Worm (Caenorhabditis elegans): ENCODE data around the gene fem-2.

The fem-2 gene

DNA sequence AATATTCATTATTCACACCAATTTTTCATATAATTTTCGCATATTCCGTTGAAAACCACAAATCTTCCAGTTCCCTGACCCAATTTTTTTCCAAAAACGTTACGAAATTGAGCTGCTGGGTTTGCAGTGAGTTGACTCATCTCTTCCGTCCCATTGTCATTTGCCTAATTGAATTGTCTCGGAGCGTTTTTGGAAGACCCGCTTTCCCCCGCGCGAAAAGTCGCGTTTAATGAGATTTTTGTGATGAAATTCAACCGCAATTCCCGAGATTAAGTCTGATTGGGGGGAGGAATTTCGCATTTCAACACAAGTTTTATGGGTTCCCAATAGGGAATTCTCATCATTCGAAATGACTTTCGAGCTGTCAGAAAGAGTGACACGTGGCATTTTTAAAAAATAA, 22.5 kb downstream of the fem-2 start:
- no peak for TF ChIP-seq klf-2 (GFP tag; conservative IDR thresholded peaks at IDR 0.05)
- TF ChIP-seq ztf-29 (GFP tag; IDR thresholded peaks at IDR 0.05), result no peak
- no peak for TF ChIP-seq tab-1 (GFP tag; IDR thresholded peaks at IDR 0.05)
- TF ChIP-seq ref-1 (GFP tag; conservative IDR thresholded peaks at IDR 0.05), result no peak
- no peak for TF ChIP-seq cog-1 (tag; optimal IDR thresholded peaks at IDR 0.05)
- TF ChIP-seq flt-1 (GFP tag; IDR thresholded peaks at IDR 0.05), result no peak
- no peak for TF ChIP-seq T22C8.4 (GFP tag; IDR thresholded peaks at IDR 0.05)

DNA sequence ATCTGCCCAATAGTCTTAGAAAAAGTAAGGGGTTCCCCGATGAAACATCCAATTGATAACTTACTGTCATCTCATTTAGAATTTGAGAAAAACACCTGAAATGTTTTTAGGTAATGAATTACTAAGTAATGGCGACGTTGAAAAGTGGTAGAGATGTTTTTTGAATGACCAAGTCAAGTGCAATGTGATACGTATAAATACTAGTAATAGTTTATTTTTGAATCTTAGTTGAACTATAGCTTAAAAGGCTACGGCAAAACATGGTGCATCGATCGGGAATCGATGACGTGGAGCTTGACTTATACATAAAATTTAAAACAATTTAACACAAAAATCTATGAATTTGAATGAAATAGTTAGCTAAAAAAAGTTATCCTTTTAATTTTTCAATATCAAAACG, 24.9 kb downstream of the fem-2 start, which contains the start of gene best-17:
Gene best-17, minus strand, starts transcription at position 101 of the 400 bp plus-strand sequence.
- TF ChIP-seq tab-1 (GFP tag; IDR thresholded peaks at IDR 0.05) (no peak), med-1 (GFP tag; optimal IDR thresholded peaks at IDR 0.05; ENCODE audit: insufficient read depth) (no peak), ref-1 (GFP tag; conservative IDR thresholded peaks at IDR 0.05) (no peak), ztf-29 (GFP tag; IDR thresholded peaks at IDR 0.05) (no peak)

DNA sequence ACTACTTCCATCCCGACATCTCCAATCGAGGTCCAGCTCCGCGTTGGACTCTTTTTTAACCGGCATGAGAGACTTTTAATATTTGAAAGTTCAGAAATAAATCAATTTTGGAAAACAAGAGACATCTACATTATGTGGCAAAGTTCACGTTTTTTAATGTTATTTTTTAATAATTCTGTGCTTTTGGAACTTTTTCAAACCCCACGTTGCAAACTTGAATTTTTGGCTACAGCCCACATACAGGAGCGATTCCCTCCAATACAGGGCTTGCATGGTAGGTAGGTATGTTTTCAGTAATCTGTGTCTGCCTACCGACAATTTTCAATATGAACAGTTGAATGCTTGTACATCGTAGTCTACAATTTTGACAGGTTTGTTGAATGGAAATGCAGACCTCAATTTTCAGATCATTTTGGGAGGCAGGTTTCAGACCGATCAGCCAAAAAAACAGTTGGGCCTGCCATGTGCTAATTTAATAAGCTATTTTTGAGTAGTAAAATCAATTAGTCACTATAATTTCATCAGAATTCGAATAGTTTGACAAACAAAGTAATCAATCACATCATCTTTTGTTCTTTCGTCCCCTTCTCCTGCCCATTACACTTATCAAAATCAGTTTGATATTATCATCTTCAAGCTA, 28.9 kb downstream of the fem-2 start, which contains the start of the genes Y55B1AR.4 and ttr-7:
Gene Y55B1AR.4, minus strand, starts transcription at position 101 of the 640 bp plus-strand sequence.
Gene ttr-7, plus strand, starts transcription at position 590 of the 640 bp plus-strand sequence.
- TF ChIP-seq cog-1 (tag; optimal IDR thresholded peaks at IDR 0.05) (no peak), ref-1 (GFP tag; conservative IDR thresholded peaks at IDR 0.05) (no peak), klf-2 (GFP tag; conservative IDR thresholded peaks at IDR 0.05) (no peak), flt-1 (GFP tag; IDR thresholded peaks at IDR 0.05) (no peak), ztf-23 (GFP tag; IDR thresholded peaks at IDR 0.05) (no peak)

DNA sequence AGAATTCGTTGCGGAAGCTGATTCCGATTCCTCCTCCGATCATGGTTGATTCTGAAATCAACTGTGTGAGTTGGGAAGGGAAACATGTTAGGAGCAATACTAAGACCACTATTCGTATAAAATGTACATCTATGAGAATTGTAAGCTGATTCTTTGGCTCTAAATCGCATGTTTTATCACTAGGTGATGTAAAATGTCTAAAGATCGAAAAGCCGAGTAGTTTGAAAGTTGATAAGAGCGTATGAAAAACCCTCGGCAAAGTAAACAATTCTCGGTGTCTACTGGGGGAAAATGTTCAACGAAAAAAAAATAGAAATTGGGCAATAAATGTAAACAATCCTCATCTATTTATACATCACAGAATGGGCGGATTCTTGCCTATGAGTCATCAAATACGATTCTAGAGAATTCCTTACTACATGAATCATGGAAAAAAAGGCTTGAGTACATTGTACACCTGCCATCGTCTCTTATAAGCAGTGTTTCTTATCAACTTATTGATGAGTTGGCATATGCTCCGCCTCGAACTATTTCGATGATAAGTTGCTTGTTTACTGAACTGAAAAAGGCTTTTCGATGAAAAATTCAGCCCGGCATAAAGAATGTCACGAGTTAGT, 34.0 kb downstream of the fem-2 start, which contains the start of gene lec-6:
Gene lec-6, minus strand, starts transcription at position 51 of the 617 bp plus-strand sequence.
- TF ChIP-seq tab-1 (GFP tag; IDR thresholded peaks at IDR 0.05) (no peak), ztf-23 (GFP tag; IDR thresholded peaks at IDR 0.05) (no peak), ztf-29 (GFP tag; IDR thresholded peaks at IDR 0.05) (no peak), flt-1 (GFP tag; IDR thresholded peaks at IDR 0.05) (no peak)

DNA sequence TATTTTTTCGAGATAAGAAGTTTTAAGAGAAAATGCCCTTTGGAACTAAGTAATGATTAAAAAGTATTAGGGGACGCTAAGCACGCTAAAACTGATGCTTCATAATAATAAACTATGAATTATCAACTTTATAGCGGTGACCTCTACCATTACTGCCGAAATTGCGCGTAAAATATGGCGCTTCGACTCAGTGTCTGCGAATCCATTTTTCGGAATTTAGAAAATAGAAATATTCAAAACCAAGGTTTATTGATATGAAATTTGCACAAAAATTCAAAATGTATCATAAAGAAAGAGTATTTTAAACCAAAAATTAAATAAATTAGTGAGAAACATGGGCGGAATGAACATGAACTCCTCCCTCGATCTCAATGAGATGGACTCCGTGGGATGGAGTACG, 35.1 kb downstream of the fem-2 start:
- no peak for TF ChIP-seq med-1 (GFP tag; optimal IDR thresholded peaks at IDR 0.05; ENCODE audit: insufficient read depth)
- no peak for TF ChIP-seq ztf-29 (GFP tag; IDR thresholded peaks at IDR 0.05)
- no peak for TF ChIP-seq T22C8.4 (GFP tag; IDR thresholded peaks at IDR 0.05)
- TF ChIP-seq cog-1 (tag; optimal IDR thresholded peaks at IDR 0.05), result no peak
- TF ChIP-seq ref-1 (GFP tag; conservative IDR thresholded peaks at IDR 0.05), result no peak
- no peak for TF ChIP-seq flt-1 (GFP tag; IDR thresholded peaks at IDR 0.05)
- TF ChIP-seq ztf-23 (GFP tag; IDR thresholded peaks at IDR 0.05), result no peak
- TF ChIP-seq tab-1 (GFP tag; IDR thresholded peaks at IDR 0.05), result no peak
- no peak for TF ChIP-seq klf-2 (GFP tag; conservative IDR thresholded peaks at IDR 0.05)

DNA sequence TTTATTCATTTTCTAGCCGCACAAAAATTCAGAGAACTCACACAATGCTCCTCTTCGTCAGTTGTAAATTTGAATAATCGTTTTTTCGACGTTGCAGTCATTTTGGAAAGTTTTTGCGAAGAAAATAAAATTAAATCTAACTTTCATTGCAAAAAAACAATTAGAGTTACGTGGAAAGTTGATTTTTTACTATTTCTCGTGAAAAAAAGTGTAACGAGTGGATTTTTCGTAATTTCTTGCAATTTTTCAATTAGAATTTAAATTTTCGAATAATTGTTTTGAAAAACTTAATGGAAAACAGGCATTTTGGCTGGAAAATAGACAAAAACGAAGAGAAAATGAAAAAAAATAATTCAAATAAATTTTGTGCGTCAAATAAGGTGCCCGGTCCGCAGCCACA, 35.7 kb downstream of the fem-2 start, which contains the start of gene Y55B1AR.2:
Gene Y55B1AR.2, minus strand, starts transcription at position 101 of the 400 bp plus-strand sequence.
- TF ChIP-seq tab-1 (GFP tag; IDR thresholded peaks at IDR 0.05) (no peak), ztf-29 (GFP tag; IDR thresholded peaks at IDR 0.05) (no peak), cog-1 (tag; optimal IDR thresholded peaks at IDR 0.05) (no peak), med-1 (GFP tag; optimal IDR thresholded peaks at IDR 0.05; ENCODE audit: insufficient read depth) (no peak), ztf-23 (GFP tag; IDR thresholded peaks at IDR 0.05) (no peak)

DNA sequence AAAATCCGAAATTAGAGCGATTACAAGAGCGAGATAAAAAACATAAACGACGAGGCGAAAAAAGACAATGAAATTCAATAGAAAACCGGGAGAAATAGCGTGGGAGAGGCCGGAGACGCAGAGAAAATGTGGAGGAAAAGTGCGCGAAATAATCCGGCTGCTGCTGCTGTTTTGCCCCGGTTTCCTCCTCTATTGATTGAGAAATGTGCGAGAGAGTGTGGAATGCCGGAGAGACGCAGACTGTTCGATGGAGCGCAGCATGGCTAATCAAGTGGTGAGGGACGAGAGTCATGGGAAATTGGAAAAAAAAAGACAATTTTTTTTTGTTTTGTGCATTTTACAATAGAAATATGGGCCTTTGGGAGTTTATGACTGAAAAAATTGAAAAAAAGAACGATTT, 36.3 kb downstream of the fem-2 start:
- TF ChIP-seq ztf-23 (GFP tag; IDR thresholded peaks at IDR 0.05), result no peak
- peak; percentile 91 for TF ChIP-seq T22C8.4 (GFP tag; IDR thresholded peaks at IDR 0.05)
- TF ChIP-seq ztf-29 (GFP tag; IDR thresholded peaks at IDR 0.05), result no peak
- TF ChIP-seq flt-1 (GFP tag; IDR thresholded peaks at IDR 0.05), result 0 out of 2 replicates have a peak, but pooled peaks have one; percentile 22
- no peak for TF ChIP-seq tab-1 (GFP tag; IDR thresholded peaks at IDR 0.05)
- TF ChIP-seq med-1 (GFP tag; optimal IDR thresholded peaks at IDR 0.05; ENCODE audit: insufficient read depth), result no peak
- peak; percentile 38 for TF ChIP-seq cog-1 (tag; optimal IDR thresholded peaks at IDR 0.05)
- no peak for TF ChIP-seq klf-2 (GFP tag; conservative IDR thresholded peaks at IDR 0.05)
- TF ChIP-seq ref-1 (GFP tag; conservative IDR thresholded peaks at IDR 0.05), result no peak

DNA sequence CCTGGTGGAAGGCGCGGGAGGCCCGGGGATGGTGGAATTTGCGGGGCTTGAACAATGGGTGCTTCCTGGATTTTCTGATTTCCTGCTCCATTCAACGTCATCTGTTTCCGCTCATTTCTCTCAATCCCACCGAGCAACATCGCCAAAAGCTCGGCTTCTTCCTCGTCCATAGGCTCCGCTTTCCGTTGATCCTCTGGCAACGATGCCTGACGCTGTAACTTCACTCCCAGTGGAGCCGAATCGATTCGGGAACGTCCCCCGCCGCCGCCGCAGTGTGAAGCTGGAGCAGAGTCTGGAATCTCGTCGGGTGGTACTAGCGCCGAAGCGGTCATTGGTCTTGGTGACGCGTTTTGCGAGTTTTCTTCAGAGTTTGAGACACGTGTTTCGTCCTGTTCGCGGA, 39.0 kb downstream of the fem-2 start:
- TF ChIP-seq ztf-29 (GFP tag; IDR thresholded peaks at IDR 0.05), result no peak
- no peak for TF ChIP-seq ztf-23 (GFP tag; IDR thresholded peaks at IDR 0.05)
- no peak for TF ChIP-seq cog-1 (tag; optimal IDR thresholded peaks at IDR 0.05)
- TF ChIP-seq med-1 (GFP tag; optimal IDR thresholded peaks at IDR 0.05; ENCODE audit: insufficient read depth), result no peak

DNA sequence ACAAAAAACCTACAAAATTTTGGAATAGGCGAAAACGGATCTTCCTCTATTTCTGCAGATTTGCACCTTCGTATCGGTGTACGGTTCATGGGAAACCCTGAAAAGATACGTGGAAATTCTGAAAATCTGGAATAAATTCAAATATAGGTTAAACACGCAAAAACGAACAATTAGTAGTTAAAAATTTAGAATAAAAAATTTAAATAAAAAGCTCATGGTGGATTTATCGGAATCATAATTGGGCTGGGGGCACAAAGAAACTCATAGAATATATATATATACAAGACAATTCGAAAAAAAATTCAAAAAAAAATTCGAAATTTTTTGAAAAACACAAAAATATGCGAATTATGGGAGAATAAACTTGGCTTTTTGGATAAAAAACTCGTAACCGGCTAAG, 47.4 kb downstream of the fem-2 start, which contains the start of gene helq-1:
Gene helq-1, minus strand, starts transcription at position 101 of the 400 bp plus-strand sequence.
- TF ChIP-seq ztf-29 (GFP tag; IDR thresholded peaks at IDR 0.05), result no peak
- no peak for TF ChIP-seq ref-1 (GFP tag; conservative IDR thresholded peaks at IDR 0.05)
- TF ChIP-seq klf-2 (GFP tag; conservative IDR thresholded peaks at IDR 0.05), result no peak
- TF ChIP-seq med-1 (GFP tag; optimal IDR thresholded peaks at IDR 0.05; ENCODE audit: insufficient read depth), result no peak
